Fruit fly (Drosophila melanogaster) whole organism, prepupa: Measurements from ENCODE around the gene CG14655.

Experiments
- CG8319 ChIP-seq: fragments of 200-800 bp; sonication (Bioruptor generic); optimal IDR thresholded peaks from 3 replicates; lab custom pipeline; 2016; ENCODE audit warnings: missing biosample characterization, missing genetic modification characterization
- Eip78C ChIP-seq: fragments of 200-800 bp; sonication (Bioruptor generic); peaks from one replicate; lab custom pipeline; 2016; ENCODE audit warnings: missing biosample characterization, missing genetic modification characterization
- Eip93F ChIP-seq: fragments of 200-800 bp; sonication (Bioruptor generic); optimal IDR thresholded peaks from 2 replicates; lab custom pipeline; 2016; ENCODE audit warnings: missing biosample characterization, mild to moderate bottlenecking, missing genetic modification characterization
- topi ChIP-seq: fragments of 200-800 bp; sonication (Bioruptor generic); optimal IDR thresholded peaks from 3 replicates; lab custom pipeline; 2016; ENCODE audit warnings: missing biosample characterization, missing genetic modification characterization

DNA sequence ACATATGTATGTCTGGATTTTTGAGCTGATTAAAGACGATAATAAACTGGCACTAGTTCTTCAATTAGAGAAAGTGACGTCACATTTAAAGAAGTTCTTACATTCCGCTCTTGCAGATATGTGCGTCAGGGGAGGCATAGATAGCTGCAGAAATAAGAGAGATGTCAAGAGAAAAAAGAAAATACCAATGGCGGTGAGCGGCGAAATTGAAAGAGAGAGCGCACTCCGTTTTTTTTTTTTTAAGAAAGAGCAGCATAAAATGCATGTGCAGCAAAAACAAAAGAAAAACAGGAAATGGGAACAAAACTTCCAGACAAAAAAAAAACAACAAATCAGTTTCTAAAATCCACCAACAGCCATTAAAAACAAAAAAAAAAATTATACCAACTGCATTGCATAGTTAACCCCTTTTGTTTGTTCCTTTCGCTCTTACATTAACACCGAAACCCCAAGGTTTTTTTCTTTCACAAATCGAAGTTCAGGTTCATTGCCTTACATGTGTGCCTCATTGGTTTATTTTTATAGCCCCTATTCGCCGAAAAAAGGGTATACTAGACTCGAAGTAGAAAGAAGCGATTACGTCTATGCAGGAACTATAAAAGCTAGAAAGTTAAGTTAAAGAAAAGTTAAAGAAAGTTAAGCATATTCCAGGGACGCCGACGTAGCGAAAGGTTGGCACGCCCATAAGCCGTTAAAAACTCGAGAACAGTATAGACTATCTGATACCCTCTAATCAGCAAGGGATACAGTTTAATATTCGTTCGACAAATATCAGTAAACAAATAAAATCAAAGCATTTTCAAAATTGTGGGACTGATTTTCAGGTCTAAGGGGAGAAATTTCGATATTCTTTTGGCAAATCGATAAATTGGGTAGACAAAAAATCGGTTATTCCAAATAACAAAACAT, 39.3 kb downstream of the CG14655 start:
- TF ChIP-seq CG8319 (no peak), topi (no peak), Eip93F (GFP tag; lab: Kevin White, UChicago) (peak; percentile 35), Eip78C (GFP tag; lab: Kevin White, UChicago) (peak; percentile 79)
